Worm (Caenorhabditis elegans): ENCODE measurements around the gene che-7.

DNA sequence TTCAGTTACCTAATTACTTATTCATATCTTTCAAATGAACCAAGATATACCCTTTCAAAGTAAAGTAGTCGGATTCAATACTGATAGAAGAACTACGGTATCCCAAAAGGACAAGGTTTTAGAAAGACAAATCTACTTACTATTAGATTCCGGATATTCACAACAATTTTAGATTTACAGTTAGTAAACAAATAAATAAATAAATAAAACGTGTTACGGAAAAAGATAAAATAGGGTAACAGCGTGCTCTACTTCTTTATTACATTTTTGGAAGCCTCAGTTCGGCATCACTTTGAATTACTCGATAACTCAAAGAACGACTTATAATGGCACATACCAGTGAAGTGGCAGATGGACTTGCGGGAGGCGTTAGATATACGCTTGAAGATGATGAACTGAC is 36.0 kb upstream of the che-7 start, which contains the start of gene Y97E10AR.8:
- no peak for TF ChIP-seq F13C5.2 (tag; optimal IDR thresholded peaks at IDR 0.05)
- no peak for TF ChIP-seq hmg-4 (GFP tag; optimal IDR thresholded peaks at IDR 0.05)
- TF ChIP-seq tbx-37 (GFP tag; conservative IDR thresholded peaks at IDR 0.05) = no peak
- no peak for TF ChIP-seq ets-7 (tag; optimal IDR thresholded peaks at IDR 0.05)
- TF ChIP-seq ama-1 (optimal IDR thresholded peaks at IDR 0.05) = no peak
- TF ChIP-seq ceh-13 (GFP tag; optimal IDR thresholded peaks at IDR 0.05) = no peak
- no peak for TF ChIP-seq ceh-36 (tag; optimal IDR thresholded peaks at IDR 0.05)
- no peak for TF ChIP-seq aly-1 (tag; optimal IDR thresholded peaks at IDR 0.05)
